Fruit fly (Drosophila melanogaster) whole organism, embryonic: ENCODE measurements around the gene Nrx-IV.

Source experiments
- Asciz ChIP-seq: fragments of 200-800 bp; sonication (Bioruptor generic); optimal IDR thresholded peaks from 2 replicates; lab custom pipeline; 2017; ENCODE audit warnings: missing biosample characterization, mild to moderate bottlenecking, missing genetic modification characterization, missing genetic modification reagents
- Atf-2 ChIP-seq: fragments of 200-800 bp; sonication (Bioruptor generic); optimal IDR thresholded peaks from 2 replicates; lab custom pipeline; 2016; ENCODE audit warnings: missing biosample characterization, missing genetic modification characterization
- BtbVII ChIP-seq: fragments of 200-800 bp; sonication (Bioruptor generic); optimal IDR thresholded peaks from 3 replicates; lab custom pipeline; 2017; ENCODE audit warnings: missing biosample characterization, mild to moderate bottlenecking, missing genetic modification characterization
- CG10209 ChIP-seq: fragments of 200-800 bp; sonication (Bioruptor generic); optimal IDR thresholded peaks from 3 replicates; lab custom pipeline; 2017; ENCODE audit warnings: missing biosample characterization, mild to moderate bottlenecking, missing genetic modification characterization, missing genetic modification reagents
- CG10462 ChIP-seq: fragments of 200-800 bp; sonication (Bioruptor generic); optimal IDR thresholded peaks from 2 replicates; lab custom pipeline; 2016; ENCODE audit warnings: missing biosample characterization, missing genetic modification characterization
- CG10979 ChIP-seq: fragments of 200-800 bp; sonication (Bioruptor generic); optimal IDR thresholded peaks from 2 replicates; lab custom pipeline; 2018; ENCODE audit warnings: missing biosample characterization, mild to moderate bottlenecking, missing genetic modification characterization, moderate library complexity
- CG11723 ChIP-seq: fragments of 200-800 bp; sonication (Bioruptor generic); optimal IDR thresholded peaks from 2 replicates; lab custom pipeline; 2017; ENCODE audit warnings: missing biosample characterization, mild to moderate bottlenecking, missing genetic modification characterization
- CG12299 ChIP-seq: fragments of 200-800 bp; sonication (Bioruptor generic); optimal IDR thresholded peaks from 2 replicates; lab custom pipeline; 2018; ENCODE audit warnings: missing biosample characterization, mild to moderate bottlenecking, missing genetic modification characterization
- CG13287 ChIP-seq: fragments of 200-800 bp; sonication (Bioruptor generic); IDR thresholded peaks from 2 replicates; pipeline ENCODE4 v1.3.6; 2022; ENCODE audit warnings: missing biosample characterization, missing genetic modification characterization; ENCODE audit not compliant: partially characterized antibody
- CG14014 ChIP-seq: fragments of 200-800 bp; sonication (Bioruptor generic); IDR thresholded peaks from 2 replicates; pipeline ENCODE4 v1.3.6; 2022; ENCODE audit warnings: missing biosample characterization, missing genetic modification characterization
- CG14710 ChIP-seq: fragments of 200-800 bp; sonication (Bioruptor generic); optimal IDR thresholded peaks from 3 replicates; lab custom pipeline; 2019; ENCODE audit warnings: missing biosample characterization, mild to moderate bottlenecking, missing genetic modification characterization, moderate library complexity
- CG15696 ChIP-seq: fragments of 200-800 bp; sonication (Bioruptor generic); optimal IDR thresholded peaks from 2 replicates; lab custom pipeline; 2019; ENCODE audit warnings: missing biosample characterization, mild to moderate bottlenecking, missing genetic modification characterization, moderate library complexity
- CG16813 ChIP-seq: fragments of 200-800 bp; sonication (Bioruptor generic); IDR thresholded peaks from 3 replicates; pipeline ENCODE4 v1.3.6; 2022; ENCODE audit warnings: missing biosample characterization, missing genetic modification characterization; ENCODE audit not compliant: partially characterized antibody
- CG17186 ChIP-seq: fragments of 200-800 bp; sonication (Bioruptor generic); optimal IDR thresholded peaks from 3 replicates; lab custom pipeline; 2017; ENCODE audit warnings: missing biosample characterization, missing genetic modification reagents, missing genetic modification characterization
- CG2120 ChIP-seq: fragments of 200-800 bp; sonication (Bioruptor generic); optimal IDR thresholded peaks from 3 replicates; lab custom pipeline; 2016; ENCODE audit warnings: missing biosample characterization, missing genetic modification characterization
- CG2712 ChIP-seq: fragments of 200-800 bp; optimal IDR thresholded peaks from 3 replicates; lab custom pipeline; 2019; ENCODE audit warnings: missing biosample characterization, mild to moderate bottlenecking, missing genetic modification characterization, moderate library complexity
- CG31388 ChIP-seq: fragments of 200-800 bp; sonication (Bioruptor generic); optimal IDR thresholded peaks from 2 replicates; lab custom pipeline; 2016; ENCODE audit warnings: missing biosample characterization, missing genetic modification characterization
- CG4282 ChIP-seq: fragments of 200-800 bp; sonication (Bioruptor generic); optimal IDR thresholded peaks from 2 replicates; lab custom pipeline; 2016; ENCODE audit warnings: missing biosample characterization, missing genetic modification characterization
- CG4707 ChIP-seq: fragments of 200-800 bp; sonication (Bioruptor generic); optimal IDR thresholded peaks from 2 replicates; lab custom pipeline; 2018; ENCODE audit warnings: missing biosample characterization, mild to moderate bottlenecking, missing genetic modification characterization, moderate library complexity
- CG5953 ChIP-seq: fragments of 200-800 bp; sonication (Bioruptor generic); IDR thresholded peaks from 2 replicates; pipeline ENCODE4 v1.3.6; 2022; ENCODE audit warnings: missing biosample characterization, missing genetic modification characterization
- CG6254 ChIP-seq: fragments of 200-800 bp; sonication (Bioruptor generic); optimal IDR thresholded peaks from 3 replicates; lab custom pipeline; 2017; ENCODE audit warnings: mild to moderate bottlenecking, missing biosample characterization, missing genetic modification reagents, missing genetic modification characterization
- CG7357 ChIP-seq: fragments of 200-800 bp; sonication (Bioruptor generic); IDR thresholded peaks from 3 replicates; pipeline ENCODE4 v1.3.6; 2022; ENCODE audit warnings: missing biosample characterization, missing genetic modification characterization
- CG7987 ChIP-seq: fragments of 200-800 bp; sonication (Bioruptor generic); optimal IDR thresholded peaks from 2 replicates; lab custom pipeline; 2018; ENCODE audit warnings: missing biosample characterization, mild to moderate bottlenecking, missing genetic modification characterization, moderate library complexity
- CG8290 ChIP-seq, 3 experiments: fragments of 200-800 bp; sonication (Bioruptor generic); optimal IDR thresholded peaks; 2 replicates each; lab custom pipeline; 2016 to 2019; ENCODE audit warnings: missing biosample characterization in 3 of 3, missing genetic modification characterization in 3 of 3, mild to moderate bottlenecking in 2 of 3, moderate library complexity in 1 of 3
- CG8359 ChIP-seq: fragments of 200-800 bp; sonication (Bioruptor generic); optimal IDR thresholded peaks from 2 replicates; lab custom pipeline; 2017; ENCODE audit warnings: missing biosample characterization, mild to moderate bottlenecking, missing genetic modification characterization, borderline replicate concordance
- CG8924 ChIP-seq: fragments of 200-800 bp; optimal IDR thresholded peaks from 3 replicates; lab custom pipeline; 2019; ENCODE audit warnings: missing biosample characterization, mild to moderate bottlenecking, missing genetic modification characterization, moderate library complexity
- CG9437 ChIP-seq: fragments of 200-800 bp; sonication (Bioruptor generic); optimal IDR thresholded peaks from 2 replicates; lab custom pipeline; 2018; ENCODE audit warnings: missing biosample characterization, mild to moderate bottlenecking, missing genetic modification characterization
- Dref ChIP-seq: fragments of 200-800 bp; sonication (Bioruptor generic); IDR thresholded peaks from 2 replicates; pipeline ENCODE4 v1.3.6; 2022; ENCODE audit warnings: missing biosample characterization, missing genetic modification characterization
- Drgx ChIP-seq: fragments of 200-800 bp; sonication (Bioruptor generic); IDR thresholded peaks from 2 replicates; pipeline ENCODE4 v1.3.6; 2022; ENCODE audit warnings: missing biosample characterization, missing genetic modification characterization
- Fer3 ChIP-seq: fragments of 200-800 bp; sonication (Bioruptor generic); optimal IDR thresholded peaks from 2 replicates; lab custom pipeline; 2018; ENCODE audit warnings: missing biosample characterization, mild to moderate bottlenecking, missing genetic modification characterization, moderate library complexity
- Lhr ChIP-seq: fragments of 200-800 bp; sonication (Bioruptor generic); optimal IDR thresholded peaks from 3 replicates; lab custom pipeline; 2017; ENCODE audit warnings: mild to moderate bottlenecking, missing biosample characterization, missing genetic modification reagents, missing genetic modification characterization
- MBD-R2 ChIP-seq: fragments of 200-800 bp; sonication (Bioruptor generic); IDR thresholded peaks from 2 replicates; pipeline ENCODE4 v1.3.6; 2022; ENCODE audit warnings: missing biosample characterization, missing genetic modification characterization
- Mes4 ChIP-seq: fragments of 200-800 bp; sonication (Bioruptor generic); optimal IDR thresholded peaks from 2 replicates; lab custom pipeline; 2016; ENCODE audit warnings: missing biosample characterization, missing genetic modification characterization
- Sox100B ChIP-seq: fragments of 200-800 bp; sonication (Bioruptor generic); optimal IDR thresholded peaks from 3 replicates; lab custom pipeline; 2018; ENCODE audit warnings: missing biosample characterization, mild to moderate bottlenecking, missing genetic modification characterization
- TFAM ChIP-seq: fragments of 200-800 bp; sonication (Bioruptor generic); optimal IDR thresholded peaks from 2 replicates; lab custom pipeline; 2017; ENCODE audit warnings: missing biosample characterization, missing genetic modification characterization, inconsistent platforms
- br ChIP-seq: fragments of >200 bp; optimal IDR thresholded peaks from 2 replicates; lab custom pipeline; 2017
- gcm ChIP-seq: fragments of 200-800 bp; sonication (Bioruptor generic); optimal IDR thresholded peaks from 2 replicates; lab custom pipeline; 2019; ENCODE audit warnings: missing biosample characterization, mild to moderate bottlenecking, missing genetic modification characterization, moderate library complexity
- gcm2 ChIP-seq: fragments of 200-800 bp; sonication (Bioruptor generic); optimal IDR thresholded peaks from 2 replicates; lab custom pipeline; 2016; ENCODE audit warnings: missing biosample characterization, missing genetic modification characterization
- inv ChIP-seq: fragments of 200-800 bp; sonication (Bioruptor generic); IDR thresholded peaks from 2 replicates; pipeline ENCODE4 v1.3.6; 2022; ENCODE audit warnings: missing biosample characterization, missing genetic modification characterization; ENCODE audit not compliant: partially characterized antibody
- kni ChIP-seq: fragments of 200-800 bp; sonication (Bioruptor generic); optimal IDR thresholded peaks from 3 replicates; lab custom pipeline; 2017; ENCODE audit warnings: mild to moderate bottlenecking, missing biosample characterization, missing genetic modification reagents, missing genetic modification characterization
- lab ChIP-seq: fragments of 200-800 bp; sonication (Bioruptor generic); optimal IDR thresholded peaks from 3 replicates; lab custom pipeline; 2017; ENCODE audit warnings: missing biosample characterization, missing genetic modification characterization, mild to moderate bottlenecking, moderate library complexity, missing genetic modification reagents
- luna ChIP-seq: fragments of 200-800 bp; sonication (Bioruptor generic); optimal IDR thresholded peaks from 2 replicates; lab custom pipeline; 2016; ENCODE audit warnings: missing biosample characterization, missing genetic modification characterization
- nom ChIP-seq: fragments of 200-800 bp; sonication (Bioruptor generic); optimal IDR thresholded peaks from 2 replicates; lab custom pipeline; 2017; ENCODE audit warnings: missing biosample characterization, missing genetic modification characterization, mild to moderate bottlenecking, moderate library complexity, missing genetic modification reagents
- pfk ChIP-seq: fragments of 200-800 bp; sonication (Bioruptor generic); optimal IDR thresholded peaks from 2 replicates; lab custom pipeline; 2018; ENCODE audit warnings: missing biosample characterization, mild to moderate bottlenecking, missing genetic modification characterization, moderate library complexity
- pnt ChIP-seq: fragments of 200-800 bp; sonication (Bioruptor generic); optimal IDR thresholded peaks from 3 replicates; lab custom pipeline; 2016; ENCODE audit warnings: missing biosample characterization, missing genetic modification characterization
- prd ChIP-seq, 3 experiments: fragments of >200 bp in 2 of 3; fragments of 200-800 bp in 1 of 3; sonication (Bioruptor generic) in 1 of 3; optimal IDR thresholded peaks in 2 of 3; IDR thresholded peaks in 1 of 3; 2 replicates in 2 of 3; 3 replicates in 1 of 3; pipeline versions ENCODE4 v1.3.6 to Lab custom; 2017 to 2022; ENCODE audit warnings: missing biosample characterization in 1 of 3, missing genetic modification characterization in 1 of 3
- sens-2 ChIP-seq: fragments of 200-800 bp; sonication (Bioruptor generic); IDR thresholded peaks from 2 replicates; pipeline ENCODE4 v1.3.6; 2022; ENCODE audit warnings: missing biosample characterization, missing genetic modification characterization
- sim ChIP-seq: fragments of 200-800 bp; sonication (Bioruptor generic); IDR thresholded peaks from 2 replicates; pipeline ENCODE4 v1.3.6; 2022; ENCODE audit warnings: missing biosample characterization, missing genetic modification characterization
- sisA ChIP-seq: fragments of 200-800 bp; sonication (Bioruptor generic); IDR thresholded peaks from 2 replicates; pipeline ENCODE4 v1.3.6; 2022; ENCODE audit warnings: missing biosample characterization, missing genetic modification characterization
- sob ChIP-seq: fragments of 200-800 bp; sonication (Bioruptor generic); IDR thresholded peaks from 2 replicates; pipeline ENCODE4 v1.3.6; 2022; ENCODE audit warnings: missing biosample characterization, missing genetic modification characterization

The Nrx-IV gene

dm6 chr3L:12118156-12118555, 28.2 kb upstream of the Nrx-IV start, which contains the start of gene ssp:
Gene ssp (plus strand): TSS chr3L:12118257.
- peak; percentile 91 for TF ChIP-seq CG13287 (GFP tag; lab: Robert Waterston, UW)
- TF ChIP-seq TFAM (GFP tag; lab: Kevin White, UChicago), result no peak
- TF ChIP-seq gcm2 (GFP tag; lab: Kevin White, UChicago), result no peak
- TF ChIP-seq Atf-2 (GFP tag; lab: Kevin White, UChicago), result no peak
- TF ChIP-seq CG10462 (GFP tag; lab: Kevin White, UChicago), result no peak
- TF ChIP-seq CG2120 (GFP tag; lab: Kevin White, UChicago), result no peak
- no peak for TF ChIP-seq prd (optimal IDR thresholded peaks at IDR 0.05; lab: Kevin White, UChicago)
- TF ChIP-seq prd (GFP tag; IDR thresholded peaks at IDR 0.05; lab: Robert Waterston, UW), result no peak
- no peak for TF ChIP-seq luna
- no peak for TF ChIP-seq CG17186 (GFP tag; lab: Kevin White, UChicago)
- no peak for TF ChIP-seq CG6254 (GFP tag; lab: Kevin White, UChicago)
- TF ChIP-seq Sox100B, result no peak
- TF ChIP-seq sens-2, result no peak
- TF ChIP-seq sisA, result no peak
- peak; percentile 4 for TF ChIP-seq CG8924
- TF ChIP-seq Fer3 (tag; lab: Kevin White, UChicago), result no peak
- TF ChIP-seq CG12299, result no peak
- peak; percentile 87 for TF ChIP-seq Dref (GFP tag; lab: Robert Waterston, UW)
- TF ChIP-seq CG8290 (GFP tag; optimal IDR thresholded peaks at IDR 0.05; lab: Kevin White, UChicago), result no peak
- no peak for TF ChIP-seq CG8290 (tag; optimal IDR thresholded peaks at IDR 0.05; lab: Kevin White, UChicago)
- TF ChIP-seq sim (GFP tag; lab: Robert Waterston, UW), result no peak
- no peak for TF ChIP-seq CG5953 (GFP tag; lab: Robert Waterston, UW)
- TF ChIP-seq CG16813 (GFP tag; lab: Robert Waterston, UW), result peak; percentile 68
- TF ChIP-seq CG4282 (GFP tag; lab: Kevin White, UChicago), result no peak
- TF ChIP-seq CG11723 (GFP tag; lab: Kevin White, UChicago), result no peak
- no peak for TF ChIP-seq CG4707 (GFP tag; lab: Kevin White, UChicago)
- TF ChIP-seq gcm (GFP tag; lab: Kevin White, UChicago), result peak; percentile 9
- no peak for TF ChIP-seq CG10209 (GFP tag; lab: Kevin White, UChicago)
- no peak for TF ChIP-seq Asciz (GFP tag; lab: Kevin White, UChicago)
- no peak for TF ChIP-seq CG10979 (tag; lab: Kevin White, UChicago)
- TF ChIP-seq inv, result peak; percentile 61
- TF ChIP-seq nom, result no peak
- TF ChIP-seq Drgx (GFP tag; lab: Robert Waterston, UW), result no peak
- no peak for TF ChIP-seq lab (GFP tag; lab: Kevin White, UChicago)
- no peak for TF ChIP-seq BtbVII (GFP tag; lab: Kevin White, UChicago)
- TF ChIP-seq sob (GFP tag; lab: Robert Waterston, UW), result no peak
- TF ChIP-seq CG7357, result no peak
- TF ChIP-seq pnt (GFP tag; lab: Kevin White, UChicago), result no peak
- TF ChIP-seq CG2712, result peak; percentile 16
- TF ChIP-seq MBD-R2 (GFP tag; lab: Robert Waterston, UW), result peak; percentile 75
- no peak for TF ChIP-seq CG14014 (GFP tag; lab: Robert Waterston, UW)
- TF ChIP-seq CG7987, result no peak
- TF ChIP-seq kni (GFP tag; lab: Kevin White, UChicago), result no peak
- no peak for TF ChIP-seq pfk (GFP tag; lab: Kevin White, UChicago)
- TF ChIP-seq Lhr, result no peak
- no peak for TF ChIP-seq CG8359 (GFP tag; lab: Kevin White, UChicago)
- no peak for TF ChIP-seq Mes4
- no peak for TF ChIP-seq CG15696
- TF ChIP-seq br (lab: Kevin White, UChicago), result no peak
- peak; percentile 5 for TF ChIP-seq CG14710 (tag; lab: Kevin White, UChicago)
- TF ChIP-seq CG9437 (GFP tag; lab: Kevin White, UChicago), result no peak
- TF ChIP-seq CG31388 (GFP tag; lab: Kevin White, UChicago), result no peak
